Worm (Caenorhabditis elegans) whole organism, midembryonic: Measurements from ENCODE around the gene col-171.

ENCODE experiments used
- cog-1 ChIP-seq: sonication (generic microtip); optimal IDR thresholded peaks from 2 replicates; lab custom pipeline; 2016; ENCODE audit warnings: missing genetic modification characterization, missing compliant biosample characterization
- flt-1 ChIP-seq: fragments of 200-800 bp; sonication (Bioruptor generic); IDR thresholded peaks from 2 replicates; pipeline ENCODE4 v1.3.6; 2022; ENCODE audit warnings: missing genetic modification characterization, missing compliant biosample characterization
- klf-2 ChIP-seq: fragments of 200-800 bp; sonication (Bioruptor generic); conservative IDR thresholded peaks from 2 replicates; pipeline ENCODE4 v1.3.6; 2022; ENCODE audit warnings: missing genetic modification reagents, missing genetic modification characterization, missing compliant biosample characterization
- ztf-23 ChIP-seq: fragments of 200-800 bp; sonication (Bioruptor generic); IDR thresholded peaks from 2 replicates; pipeline ENCODE4 v1.3.6; 2022; ENCODE audit warnings: missing genetic modification reagents, missing genetic modification characterization, missing compliant biosample characterization
- ztf-29 ChIP-seq: fragments of 200-800 bp; sonication (Bioruptor generic); IDR thresholded peaks from 2 replicates; pipeline ENCODE4 v1.3.6; 2022; ENCODE audit warnings: missing genetic modification reagents, missing genetic modification characterization, missing compliant biosample characterization

ce11 chrX:6350016-6350415 is 15.9 kb downstream of the col-171 start, which contains the start of gene C03B1.6:
- TF ChIP-seq ztf-23 = no peak
- TF ChIP-seq klf-2 (GFP tag; lab: Robert Waterston, UW) = no peak
- TF ChIP-seq ztf-29 (GFP tag; lab: Robert Waterston, UW) = no peak
- TF ChIP-seq flt-1 (GFP tag; lab: Robert Waterston, UW) = no peak
- no peak for TF ChIP-seq cog-1 (tag; lab: Kevin White, UChicago)
